Worm (Caenorhabditis elegans) whole organism, early embryonic: ENCODE data around the gene igdb-3.

ENCODE experiments used
- B0310.2 ChIP-seq: sonication (generic microtip); optimal IDR thresholded peaks from 2 replicates; lab custom pipeline; 2016; ENCODE audit warnings: mild to moderate bottlenecking, missing genetic modification characterization, missing compliant biosample characterization
- ceh-36 ChIP-seq: sonication (generic microtip); optimal IDR thresholded peaks from 2 replicates; lab custom pipeline; 2016; ENCODE audit warnings: missing genetic modification characterization, inconsistent platforms, missing compliant biosample characterization
- flt-1 ChIP-seq: fragments of 200-800 bp; sonication (Bioruptor generic); IDR thresholded peaks from 2 replicates; pipeline ENCODE4 v1.3.6; 2022; ENCODE audit warnings: missing genetic modification characterization, missing compliant biosample characterization
- hmbx-1 ChIP-seq: sonication (generic microtip); optimal IDR thresholded peaks from 2 replicates; lab custom pipeline; 2016; ENCODE audit warnings: mild to moderate bottlenecking, missing genetic modification characterization, missing compliant biosample characterization
- pes-1 ChIP-seq: fragments of 200-800 bp; sonication (Bioruptor generic); IDR thresholded peaks from 2 replicates; pipeline ENCODE4 v1.3.6; 2022; ENCODE audit warnings: missing genetic modification reagents, missing genetic modification characterization, missing compliant biosample characterization

DNA sequence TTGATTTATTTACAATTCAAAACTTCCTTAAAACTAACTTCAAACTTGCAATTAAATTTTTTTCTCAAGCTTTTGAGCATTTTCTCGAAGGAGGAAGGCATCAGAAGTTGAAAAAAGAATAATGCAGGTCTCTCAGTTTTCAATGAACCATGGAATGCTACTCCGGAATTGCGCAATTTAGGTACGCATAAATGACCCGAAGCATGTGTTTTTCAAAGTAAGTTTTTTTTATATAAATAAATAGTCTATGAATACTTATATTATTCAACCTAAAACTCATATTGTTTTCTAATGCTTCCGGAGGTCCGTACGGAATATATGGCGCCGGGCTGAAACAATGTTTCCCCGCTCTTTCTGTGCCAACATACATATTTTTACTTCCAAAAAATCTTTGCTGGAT, 48.4 kb downstream of the igdb-3 start, which contains the start of gene K10C2.2:
- no peak for TF ChIP-seq pes-1 (GFP tag; lab: Robert Waterston, UW)
- no peak for TF ChIP-seq flt-1 (GFP tag; lab: Robert Waterston, UW)
- TF ChIP-seq ceh-36 (tag; lab: Kevin White, UChicago) = no peak
- TF ChIP-seq hmbx-1 (tag; lab: Kevin White, UChicago) = no peak
- no peak for TF ChIP-seq B0310.2 (tag; lab: Kevin White, UChicago)
